Worm (Caenorhabditis elegans): ENCODE data around the gene C06E2.2.

C06E2.2 gene

ce11 chrX:8879349-8879748 lies at the start of gene C06E2.2:
Gene C06E2.2 (plus strand): TSS chrX:8879649.
- no peak for TF ChIP-seq unc-62 (GFP tag; optimal IDR thresholded peaks at IDR 0.05)

DNA sequence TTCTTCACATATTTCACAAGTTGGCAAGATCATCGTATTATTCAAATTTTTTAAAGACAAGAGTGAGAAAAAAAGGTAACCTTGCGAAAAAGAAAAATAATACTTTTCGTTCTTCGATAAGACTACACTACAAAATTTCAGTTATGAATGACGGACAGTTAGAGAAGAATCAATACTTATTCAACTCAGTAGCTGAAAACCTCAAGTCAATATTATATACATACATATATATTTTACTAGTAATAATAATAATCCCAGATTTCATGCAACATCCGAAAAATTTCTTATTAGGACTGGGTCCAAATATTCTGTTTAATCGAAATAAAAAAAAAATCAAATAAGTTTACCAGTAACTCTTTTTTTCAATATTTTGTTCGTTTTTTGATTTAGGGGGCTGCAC lies 48.3 kb upstream of the C06E2.2 start, which contains the start of gene C28G1.6:
Gene C28G1.6, minus strand, starts transcription at position 101 of the 400 bp plus-strand sequence.
- no peak for TF ChIP-seq unc-62 (GFP tag; optimal IDR thresholded peaks at IDR 0.05)

DNA sequence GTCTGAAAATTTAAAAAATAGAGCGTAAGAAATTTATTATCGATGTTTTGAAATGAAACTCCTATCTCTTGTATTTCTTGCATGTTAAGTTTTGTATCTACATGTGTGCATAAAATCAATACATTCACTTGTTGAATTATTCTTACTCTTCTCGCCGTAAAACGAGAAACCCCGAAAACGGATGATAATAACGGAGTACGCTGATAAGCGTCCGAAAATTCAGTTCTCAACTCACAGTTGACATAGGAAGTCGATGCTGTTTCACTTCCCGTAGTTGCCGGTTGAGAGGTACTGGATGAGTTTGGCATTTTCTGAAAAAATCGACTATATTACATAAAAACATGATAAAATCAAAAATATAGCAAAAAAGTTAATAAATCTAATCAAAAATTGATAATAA lies 44.0 kb upstream of the C06E2.2 start, which contains the start of gene sec-15:
Gene sec-15, minus strand, starts transcription at position 311 of the 400 bp plus-strand sequence.
- TF ChIP-seq unc-62 (GFP tag; optimal IDR thresholded peaks at IDR 0.05), result no peak

ce11 chrX:8835887-8836348 lies 43.5 kb upstream of the C06E2.2 start, which contains the start of gene C28G1.2:
Gene C28G1.2 (plus strand): TSS chrX:8836016.
- no peak for TF ChIP-seq unc-62 (GFP tag; optimal IDR thresholded peaks at IDR 0.05)

- TF ChIP-seq unc-62 (GFP tag; optimal IDR thresholded peaks at IDR 0.05), result no peak
Measured at ce11 chrX:8838176-8838575, 41.3 kb upstream of the C06E2.2 start.

- no peak for TF ChIP-seq unc-62 (GFP tag; optimal IDR thresholded peaks at IDR 0.05)
Measured at ce11 chrX:8843988-8844387, 35.5 kb upstream of the C06E2.2 start, which contains the start of gene ubc-23. Gene ubc-23 (plus strand): TSS chrX:8844288.

- no peak for TF ChIP-seq unc-62 (GFP tag; optimal IDR thresholded peaks at IDR 0.05)
Measured at ce11 chrX:8846447-8847237, 32.8 kb upstream of the C06E2.2 start, which contains the start of gene C28G1.10. Gene C28G1.10 (plus strand): TSS chrX:8847122.

DNA sequence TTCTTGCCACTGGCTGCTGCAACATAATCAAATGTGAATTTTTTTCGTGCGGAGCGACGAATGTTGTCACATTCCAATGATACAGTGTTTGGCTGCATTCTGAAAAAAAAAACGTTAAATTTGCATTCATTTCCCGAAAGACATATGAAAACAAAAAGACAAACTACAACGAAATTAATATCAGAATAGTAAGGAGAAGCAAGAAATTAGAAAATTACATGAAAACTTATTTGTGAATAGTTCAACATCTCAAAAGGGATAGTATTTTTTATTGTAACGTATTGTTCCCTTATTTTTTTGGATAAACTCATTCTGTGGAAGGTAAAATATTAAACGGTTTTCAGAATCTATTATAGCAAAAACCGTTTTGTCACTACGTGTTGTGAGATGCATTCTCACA lies 25.9 kb upstream of the C06E2.2 start, which contains the start of gene sprp-4:
Gene sprp-4, minus strand, starts transcription at position 101 of the 400 bp plus-strand sequence.
- TF ChIP-seq unc-62 (GFP tag; optimal IDR thresholded peaks at IDR 0.05), result no peak

- no peak for TF ChIP-seq unc-62 (GFP tag; optimal IDR thresholded peaks at IDR 0.05)
Measured at ce11 chrX:8854409-8854808, 25.0 kb upstream of the C06E2.2 start.

- TF ChIP-seq unc-62 (GFP tag; optimal IDR thresholded peaks at IDR 0.05), result no peak
Measured at ce11 chrX:8857904-8858612, 21.4 kb upstream of the C06E2.2 start, which contains the start of gene C06E2.5. Gene C06E2.5 (minus strand): TSS chrX:8857954.

DNA sequence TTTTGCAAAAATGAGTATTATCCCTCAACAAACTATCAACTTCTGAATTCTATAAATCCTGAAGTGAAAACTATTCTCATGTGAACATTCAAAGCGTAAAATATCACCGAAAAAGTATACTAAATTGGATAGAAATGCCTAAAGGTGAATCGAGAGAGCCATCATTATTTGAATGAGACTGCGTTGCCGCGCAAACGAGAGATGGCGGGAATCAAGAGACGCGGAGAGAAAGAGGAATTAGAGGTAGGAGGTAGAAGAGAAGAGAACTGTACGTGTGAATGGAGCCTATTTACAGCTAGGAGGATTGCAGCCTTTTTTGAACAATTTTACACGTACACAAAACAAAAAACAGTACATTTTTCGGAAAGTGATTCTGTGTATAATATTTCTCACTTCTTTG lies 19.9 kb upstream of the C06E2.2 start:
- TF ChIP-seq unc-62 (GFP tag; optimal IDR thresholded peaks at IDR 0.05), result no peak

- no peak for TF ChIP-seq unc-62 (GFP tag; optimal IDR thresholded peaks at IDR 0.05)
Measured at ce11 chrX:8860958-8861357, 18.5 kb upstream of the C06E2.2 start, which contains the start of gene C06E2.9. Gene C06E2.9 (plus strand): TSS chrX:8861258.

- TF ChIP-seq unc-62 (GFP tag; optimal IDR thresholded peaks at IDR 0.05), result no peak
Measured at ce11 chrX:8866563-8866962, 12.9 kb upstream of the C06E2.2 start, which contains the start of gene ins-9. Gene ins-9 (minus strand): TSS chrX:8866663.

- TF ChIP-seq unc-62 (GFP tag; optimal IDR thresholded peaks at IDR 0.05), result no peak
Measured at ce11 chrX:8869112-8869675, 10.3 kb upstream of the C06E2.2 start, which contains the start of the genes ubc-22 and ubc-21. Gene ubc-22 (minus strand): TSS chrX:8869162. Gene ubc-21 (plus strand): TSS chrX:8869625.

DNA sequence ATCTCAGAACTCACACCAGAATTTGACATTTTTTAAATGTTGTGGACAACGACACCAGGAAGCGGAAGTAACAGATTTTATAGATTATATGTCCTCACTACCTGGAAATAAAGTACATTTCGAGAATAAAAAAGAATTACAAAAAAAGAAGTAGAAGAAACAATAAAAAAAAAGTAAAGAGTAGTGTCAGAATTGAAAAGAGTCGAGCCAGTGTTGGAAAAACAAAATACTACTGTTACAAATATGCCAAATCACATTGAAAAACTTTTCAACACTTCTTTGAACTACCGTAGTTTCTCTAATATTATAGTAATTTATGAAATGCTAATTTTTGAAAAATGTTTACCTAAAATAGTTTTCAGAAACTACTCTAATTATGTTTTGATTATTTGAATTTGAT lies 4.7 kb upstream of the C06E2.2 start, which contains the start of gene C06E2.1:
Gene C06E2.1, minus strand, starts transcription at position 101 of the 400 bp plus-strand sequence.
- TF ChIP-seq unc-62 (GFP tag; optimal IDR thresholded peaks at IDR 0.05), result no peak

ce11 chrX:8875867-8876266 lies 3.6 kb upstream of the C06E2.2 start:
- TF ChIP-seq unc-62 (GFP tag; optimal IDR thresholded peaks at IDR 0.05), result no peak
